Worm (Caenorhabditis elegans): ENCODE results near the gene F09E10.6.

DNA sequence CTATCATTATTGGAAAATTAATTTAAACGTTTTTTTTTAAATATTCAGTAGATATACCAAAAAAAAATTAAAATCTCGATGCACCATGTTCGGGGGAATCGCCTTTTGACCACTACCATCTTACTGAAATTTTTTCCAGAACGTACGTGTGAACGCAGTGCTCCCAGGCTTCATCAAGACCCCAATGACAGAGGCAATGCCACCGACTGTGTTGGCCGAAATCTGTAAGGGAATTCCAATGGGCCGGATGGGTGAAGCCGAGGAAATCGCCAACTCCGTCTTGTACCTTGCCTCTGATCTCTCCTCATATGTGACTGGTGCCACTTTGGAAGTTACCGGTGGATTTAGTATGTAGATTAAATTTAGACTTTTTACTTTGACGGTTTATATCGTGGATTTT, 8.7 kb downstream of the F09E10.6 start:
- TF ChIP-seq unc-62 (GFP tag; optimal IDR thresholded peaks at IDR 0.05) (no peak), F57A8.1 (GFP tag; optimal IDR thresholded peaks at IDR 0.05) (no peak), rec-8 (tag; optimal IDR thresholded peaks at IDR 0.05) (no peak), ama-1 (optimal IDR thresholded peaks at IDR 0.05) (no peak), ama-1 (GFP tag; optimal IDR thresholded peaks at IDR 0.05) (no peak), fkh-3 (tag; optimal IDR thresholded peaks at IDR 0.05) (no peak), nfya-1 (tag; optimal IDR thresholded peaks at IDR 0.05; ENCODE audit: borderline replicate concordance, insufficient read depth) (no peak), attf-5 (GFP tag; optimal IDR thresholded peaks at IDR 0.05) (no peak)

Measured in whole organism, young adult.